Worm (Caenorhabditis elegans) whole organism, L3 larva: ENCODE measurements around the gene efr-3.

Experiments
- R02D3.7 ChIP-seq: fragments of 150-350 bp; optimal IDR thresholded peaks from 2 replicates; lab custom pipeline; 2014; ENCODE audit warnings: missing biosample characterization, missing genetic modification characterization
- ZK546.5 ChIP-seq: sonication (generic microtip); optimal IDR thresholded peaks from 2 replicates; lab custom pipeline; 2017; ENCODE audit warnings: missing biosample characterization, missing genetic modification characterization
- aly-2 ChIP-seq: fragments of 150-350 bp; optimal IDR thresholded peaks from 2 replicates; lab custom pipeline; 2014; ENCODE audit warnings: missing biosample characterization, missing genetic modification characterization
- ama-1 ChIP-seq: fragments of 150-350 bp; optimal IDR thresholded peaks from 2 replicates; lab custom pipeline; 2018
- ceh-16 ChIP-seq: sonication (generic microtip); optimal IDR thresholded peaks from 2 replicates; lab custom pipeline; 2017; ENCODE audit warnings: missing biosample characterization, missing genetic modification characterization
- daf-12 ChIP-seq: fragments of 150-350 bp; optimal IDR thresholded peaks from 2 replicates; lab custom pipeline; 2014; ENCODE audit warnings: missing biosample characterization, missing genetic modification reagents, missing genetic modification characterization
- egl-27 ChIP-seq: sonication (generic microtip); optimal IDR thresholded peaks from 4 replicates; lab custom pipeline; 2017; ENCODE audit warnings: missing biosample characterization, missing genetic modification reagents, missing genetic modification characterization
- egl-5 ChIP-seq: fragments of 150-350 bp; optimal IDR thresholded peaks from 2 replicates; lab custom pipeline; 2017; ENCODE audit warnings: missing biosample characterization, missing genetic modification reagents, missing genetic modification characterization, inconsistent platforms
- elt-1 ChIP-seq: fragments of 150-350 bp; optimal IDR thresholded peaks from 2 replicates; lab custom pipeline; 2014; ENCODE audit warnings: missing biosample characterization, missing genetic modification characterization
- elt-2 ChIP-seq: sonication (generic microtip); optimal IDR thresholded peaks from 2 replicates; lab custom pipeline; 2016; ENCODE audit warnings: missing genetic modification reagents, mild to moderate bottlenecking, missing genetic modification characterization, missing compliant biosample characterization
- fkh-2 ChIP-seq: fragments of 150-350 bp; optimal IDR thresholded peaks from 2 replicates; lab custom pipeline; 2014; ENCODE audit warnings: missing biosample characterization, missing genetic modification reagents, missing genetic modification characterization
- fos-1 ChIP-seq: fragments of 150-350 bp; optimal IDR thresholded peaks from 2 replicates; lab custom pipeline; 2014; ENCODE audit warnings: missing biosample characterization, missing genetic modification characterization
- jun-1 ChIP-seq: fragments of 150-350 bp; optimal IDR thresholded peaks from 2 replicates; lab custom pipeline; 2014; ENCODE audit warnings: missing biosample characterization, missing genetic modification reagents, missing genetic modification characterization
- lin-39 ChIP-seq: fragments of 150-350 bp; optimal IDR thresholded peaks from 2 replicates; lab custom pipeline; 2018; ENCODE audit warnings: missing biosample characterization, missing genetic modification reagents, missing genetic modification characterization
- mdl-1 ChIP-seq: fragments of 150-350 bp; optimal IDR thresholded peaks from 2 replicates; lab custom pipeline; 2014; ENCODE audit warnings: missing biosample characterization, missing genetic modification characterization
- mml-1 ChIP-seq: fragments of 150-350 bp; sonication (generic microtip); optimal IDR thresholded peaks from 3 replicates; lab custom pipeline; 2014; ENCODE audit warnings: missing biosample characterization, missing genetic modification characterization
- nfya-1 ChIP-seq: sonication (generic microtip); optimal IDR thresholded peaks from 2 replicates; lab custom pipeline; 2017; ENCODE audit warnings: missing genetic modification characterization, mild to moderate bottlenecking, missing compliant biosample characterization, antibody characterized with exemption, moderate library complexity; ENCODE audit not compliant: insufficient read depth
- nhr-11 ChIP-seq: fragments of 150-350 bp; optimal IDR thresholded peaks from 2 replicates; lab custom pipeline; 2014; ENCODE audit warnings: missing biosample characterization, missing genetic modification characterization
- nhr-12 ChIP-seq: fragments of 150-350 bp; optimal IDR thresholded peaks from 2 replicates; lab custom pipeline; 2014; ENCODE audit warnings: missing biosample characterization, missing genetic modification characterization
- nhr-23 ChIP-seq: fragments of 150-350 bp; optimal IDR thresholded peaks from 2 replicates; lab custom pipeline; 2014; ENCODE audit warnings: missing biosample characterization, missing genetic modification reagents, missing genetic modification characterization
- nhr-43 ChIP-seq: sonication (generic microtip); optimal IDR thresholded peaks from 2 replicates; lab custom pipeline; 2016; ENCODE audit warnings: mild to moderate bottlenecking, missing genetic modification characterization, missing compliant biosample characterization; ENCODE audit not compliant: poor library complexity, severe bottlenecking
- nhr-67 ChIP-seq: fragments of 150-350 bp; optimal IDR thresholded peaks from 2 replicates; lab custom pipeline; 2014; ENCODE audit warnings: missing biosample characterization, missing genetic modification characterization
- nhr-77 ChIP-seq: fragments of 150-350 bp; optimal IDR thresholded peaks from 2 replicates; lab custom pipeline; 2014; ENCODE audit warnings: missing biosample characterization, missing genetic modification characterization
- pha-4 ChIP-seq: fragments of 150-350 bp; optimal IDR thresholded peaks from 2 replicates; lab custom pipeline; 2014; ENCODE audit warnings: missing biosample characterization, missing genetic modification reagents, missing genetic modification characterization
- pqm-1 ChIP-seq: fragments of 150-350 bp; optimal IDR thresholded peaks from 2 replicates; lab custom pipeline; 2017; ENCODE audit warnings: missing biosample characterization, missing genetic modification characterization, inconsistent platforms
- sea-2 ChIP-seq: fragments of 150-350 bp; sonication (generic microtip); optimal IDR thresholded peaks from 4 replicates; lab custom pipeline; 2014; ENCODE audit warnings: missing biosample characterization, missing genetic modification reagents, missing genetic modification characterization
- skn-1 ChIP-seq: fragments of 150-350 bp; optimal IDR thresholded peaks from 2 replicates; lab custom pipeline; 2014; ENCODE audit warnings: missing biosample characterization, missing genetic modification characterization
- snpc-4 ChIP-seq: fragments of 150-350 bp; optimal IDR thresholded peaks from 2 replicates; lab custom pipeline; 2014; ENCODE audit warnings: missing biosample characterization, missing genetic modification characterization
- zag-1 ChIP-seq: fragments of 150-350 bp; optimal IDR thresholded peaks from 2 replicates; lab custom pipeline; 2014; ENCODE audit warnings: missing biosample characterization, missing genetic modification characterization
- ztf-11 ChIP-seq: fragments of 150-350 bp; optimal IDR thresholded peaks from 2 replicates; lab custom pipeline; 2014; ENCODE audit warnings: missing biosample characterization, missing genetic modification characterization

efr-3 gene

DNA sequence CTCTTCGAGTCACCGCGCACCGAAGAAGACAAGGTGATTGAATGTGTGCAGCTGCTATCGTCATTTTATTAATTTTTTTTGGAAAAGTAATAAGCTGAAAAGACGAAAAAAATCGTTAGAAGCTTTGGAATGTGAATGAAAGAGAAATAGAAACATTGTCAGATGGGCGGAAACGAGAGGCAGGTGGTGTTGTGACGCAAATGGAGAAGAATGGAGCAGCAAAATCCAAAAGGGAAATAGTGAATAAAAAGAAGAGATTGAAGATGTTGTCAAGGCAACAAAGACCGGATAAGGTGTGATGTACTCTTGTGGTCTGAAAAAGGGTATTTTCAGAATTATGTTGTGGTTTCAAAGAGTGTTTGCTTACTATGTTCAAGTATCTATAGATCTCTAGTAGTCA is 21.5 kb upstream of the efr-3 start:
- TF ChIP-seq R02D3.7 (tag; lab: Kevin White, UChicago) (no peak), daf-12 (tag; lab: Kevin White, UChicago) (no peak), nhr-77 (no peak), elt-1 (tag; lab: Kevin White, UChicago) (no peak), pha-4 (tag; lab: Kevin White, UChicago) (no peak), jun-1 (no peak), ceh-16 (tag; lab: Kevin White, UChicago) (no peak), mdl-1 (tag; lab: Kevin White, UChicago) (no peak), pqm-1 (tag; lab: Kevin White, UChicago) (no peak), nhr-23 (tag; lab: Kevin White, UChicago) (no peak), ztf-11 (tag; lab: Kevin White, UChicago) (no peak), ZK546.5 (no peak), egl-27 (tag; lab: Kevin White, UChicago) (no peak), fos-1 (tag; lab: Kevin White, UChicago) (no peak), lin-39 (tag; lab: Kevin White, UChicago) (no peak)
- TF ChIP-seq, all 47 proteins: peak for 0

DNA sequence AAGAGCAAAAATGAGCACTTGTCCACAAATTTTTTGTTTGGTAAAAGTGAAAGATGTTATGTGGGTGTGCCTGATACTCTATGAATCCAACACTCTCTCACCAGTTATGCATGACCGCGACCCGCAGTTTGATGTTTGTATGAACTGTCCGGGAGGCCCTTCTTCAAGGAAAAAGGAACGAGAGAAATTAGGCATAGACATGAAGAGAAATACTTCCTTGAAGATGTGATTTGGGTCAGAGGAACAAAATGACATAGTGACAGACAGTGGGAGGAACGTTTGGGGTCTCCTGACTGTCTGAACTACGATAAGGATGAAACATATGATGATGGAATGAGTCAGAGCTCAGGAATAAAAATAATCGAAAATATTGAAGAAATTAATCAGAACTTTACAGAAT is 20.1 kb upstream of the efr-3 start:
- TF ChIP-seq pqm-1 (tag; lab: Kevin White, UChicago) (peak; percentile 57), nhr-23 (tag; lab: Kevin White, UChicago) (peak; percentile 73), nhr-43 (no peak), pha-4 (tag; lab: Kevin White, UChicago) (peak; percentile 25), egl-5 (no peak)

DNA sequence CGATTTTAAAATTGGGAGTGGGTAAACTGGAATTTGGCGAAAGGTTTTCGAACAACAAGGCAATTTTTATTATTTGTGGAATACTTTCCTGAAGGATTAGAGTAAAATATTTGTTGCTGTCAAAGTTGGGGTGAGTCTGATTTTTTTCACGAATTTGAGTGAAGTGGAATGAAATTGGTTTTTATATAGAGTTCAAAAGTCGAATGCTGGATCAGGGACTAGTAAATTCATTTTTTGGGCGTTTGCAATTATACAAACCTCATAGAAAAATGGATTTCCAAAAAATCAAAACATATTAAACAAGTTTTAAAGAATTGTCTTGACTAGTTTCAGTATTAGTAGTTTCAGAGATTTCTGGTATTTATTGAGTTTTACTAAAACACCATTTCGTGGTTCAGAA is 19.0 kb upstream of the efr-3 start, which contains the start of gene C32D5.7:
C32D5.7 (minus strand) TSS at position 101 of the 400 bp plus-strand sequence.
- no peak for TF ChIP-seq nfya-1
- TF ChIP-seq aly-2 (tag; lab: Kevin White, UChicago) = no peak
- TF ChIP-seq lin-39 (tag; lab: Kevin White, UChicago) = no peak
- no peak for TF ChIP-seq mml-1 (tag; lab: Kevin White, UChicago)
- no peak for TF ChIP-seq daf-12 (tag; lab: Kevin White, UChicago)

DNA sequence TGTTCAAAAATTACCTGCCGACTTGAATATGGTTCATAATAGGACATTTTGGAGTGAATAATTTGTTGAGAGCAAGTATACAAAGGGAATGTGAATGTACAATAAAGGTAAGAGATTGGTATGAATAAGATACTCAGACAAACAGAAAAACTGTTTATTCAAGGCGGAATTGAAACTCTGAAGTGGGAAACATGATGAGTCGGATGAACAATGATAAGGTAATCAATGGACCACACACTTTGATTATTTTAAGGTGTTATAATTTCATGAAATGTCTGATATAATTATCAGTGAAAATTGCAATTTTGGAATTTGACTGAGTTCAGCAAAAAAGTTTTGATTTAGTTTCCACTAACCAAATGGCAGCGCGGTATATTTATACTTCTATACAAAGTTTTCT is 18.6 kb upstream of the efr-3 start:
- no peak for TF ChIP-seq fos-1 (tag; lab: Kevin White, UChicago)
- peak; percentile 51 for TF ChIP-seq elt-2 (tag; lab: Kevin White, UChicago)
- peak; percentile 72 for TF ChIP-seq pqm-1 (tag; lab: Kevin White, UChicago)
- TF ChIP-seq pha-4 (tag; lab: Kevin White, UChicago) = peak; percentile 44
- no peak for TF ChIP-seq zag-1 (tag; lab: Kevin White, UChicago)

DNA sequence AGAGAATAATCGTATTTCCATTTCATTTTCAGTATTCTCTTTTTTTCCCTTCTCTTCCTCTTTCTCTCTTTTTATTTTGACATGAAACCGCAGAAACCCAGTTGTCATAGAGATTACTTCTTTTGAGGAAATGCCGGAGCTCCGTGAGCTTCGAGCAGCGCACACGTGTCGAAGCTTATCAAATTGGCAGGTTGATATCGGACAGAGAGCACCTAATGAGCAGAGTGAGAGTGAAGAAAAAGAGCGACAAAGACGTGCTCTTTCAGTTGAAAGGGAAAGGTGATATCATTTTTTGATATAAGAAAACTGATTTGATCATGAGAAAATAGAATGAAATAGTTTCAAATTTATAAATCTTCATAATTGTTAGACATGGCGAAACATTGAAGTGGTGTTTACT is 14.4 kb upstream of the efr-3 start, which contains the start of gene C32D5.14:
C32D5.14 (plus strand) TSS at position 131 of the 400 bp plus-strand sequence.
- no peak for TF ChIP-seq nhr-67
- TF ChIP-seq ama-1 (lab: Kevin White, UChicago) = no peak
- peak; percentile 67 for TF ChIP-seq elt-2 (tag; lab: Kevin White, UChicago)
- TF ChIP-seq nhr-11 (tag; lab: Kevin White, UChicago) = peak; percentile 18
- TF ChIP-seq lin-39 (tag; lab: Kevin White, UChicago) = no peak
- TF ChIP-seq ceh-16 (tag; lab: Kevin White, UChicago) = no peak
- TF ChIP-seq egl-5 = no peak
- TF ChIP-seq pqm-1 (tag; lab: Kevin White, UChicago) = peak; percentile 56
- TF ChIP-seq nhr-77 = no peak
- no peak for TF ChIP-seq daf-12 (tag; lab: Kevin White, UChicago)
- no peak for TF ChIP-seq sea-2 (GFP tag; lab: Kevin White, UChicago)
- no peak for TF ChIP-seq elt-1 (tag; lab: Kevin White, UChicago)
- no peak for TF ChIP-seq mdl-1 (tag; lab: Kevin White, UChicago)
- TF ChIP-seq pha-4 (tag; lab: Kevin White, UChicago) = no peak
- no peak for TF ChIP-seq fkh-2 (tag; lab: Kevin White, UChicago)
- no peak for TF ChIP-seq skn-1 (tag; lab: Kevin White, UChicago)
- no peak for TF ChIP-seq snpc-4 (tag; lab: Kevin White, UChicago)

DNA sequence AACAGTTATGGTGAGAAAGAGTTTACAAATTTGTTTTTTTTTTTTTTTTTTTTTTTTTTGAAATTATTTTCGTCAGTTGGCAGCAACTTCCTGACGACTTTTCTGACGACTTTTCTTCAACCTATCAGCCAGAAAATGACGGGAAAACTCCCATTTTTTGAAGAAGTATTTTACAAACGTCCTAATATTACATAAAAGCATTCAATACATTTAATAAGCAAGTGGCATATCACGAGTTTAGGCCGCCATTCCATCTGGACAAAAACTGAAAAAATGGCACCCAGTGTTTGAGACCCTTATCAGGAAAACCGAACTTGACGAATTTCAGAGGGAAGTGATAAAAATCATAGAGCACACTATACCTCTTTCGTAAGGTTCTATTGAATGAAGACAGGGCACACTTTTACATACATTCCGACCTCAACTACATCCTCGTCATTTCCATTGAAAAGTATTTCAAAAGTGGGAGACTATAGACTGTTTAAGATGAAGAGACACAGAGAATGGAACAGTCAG is 13.8 kb upstream of the efr-3 start:
- TF ChIP-seq ama-1 (lab: Kevin White, UChicago) (no peak), nhr-12 (tag; lab: Kevin White, UChicago) (no peak), nhr-67 (no peak), aly-2 (tag; lab: Kevin White, UChicago) (no peak), elt-2 (tag; lab: Kevin White, UChicago) (peak; percentile 64)
